Worm (Caenorhabditis elegans) whole organism, midembryonic: ENCODE results near the gene C54F6.12.

Source experiments
- T22C8.4 ChIP-seq: fragments of 200-800 bp; sonication (Bioruptor generic); IDR thresholded peaks from 2 replicates; pipeline ENCODE4 v1.3.6; 2022; ENCODE audit warnings: missing genetic modification characterization, missing compliant biosample characterization
- cog-1 ChIP-seq: sonication (generic microtip); optimal IDR thresholded peaks from 2 replicates; lab custom pipeline; 2016; ENCODE audit warnings: missing genetic modification characterization, missing compliant biosample characterization
- flt-1 ChIP-seq: fragments of 200-800 bp; sonication (Bioruptor generic); IDR thresholded peaks from 2 replicates; pipeline ENCODE4 v1.3.6; 2022; ENCODE audit warnings: missing genetic modification characterization, missing compliant biosample characterization
- ref-1 ChIP-seq: fragments of 200-800 bp; sonication (Bioruptor generic); conservative IDR thresholded peaks from 2 replicates; pipeline ENCODE4 v1.3.6; 2022; ENCODE audit warnings: missing genetic modification reagents, missing genetic modification characterization, missing compliant biosample characterization
- tab-1 ChIP-seq: fragments of 200-800 bp; sonication (Bioruptor generic); IDR thresholded peaks from 2 replicates; pipeline ENCODE4 v1.3.6; 2022; ENCODE audit warnings: missing genetic modification characterization, missing compliant biosample characterization
- ztf-23 ChIP-seq: fragments of 200-800 bp; sonication (Bioruptor generic); IDR thresholded peaks from 2 replicates; pipeline ENCODE4 v1.3.6; 2022; ENCODE audit warnings: missing genetic modification reagents, missing genetic modification characterization, missing compliant biosample characterization
- ztf-29 ChIP-seq: fragments of 200-800 bp; sonication (Bioruptor generic); IDR thresholded peaks from 2 replicates; pipeline ENCODE4 v1.3.6; 2022; ENCODE audit warnings: missing genetic modification reagents, missing genetic modification characterization, missing compliant biosample characterization

ce11 chrV:7508566-7509044 lies 29.3 kb downstream of the C54F6.12 start, which contains the start of the genes str-31 and nhr-172:
- TF ChIP-seq ztf-29 (GFP tag; lab: Robert Waterston, UW) (no peak), T22C8.4 (no peak), ztf-23 (no peak), tab-1 (GFP tag; lab: Robert Waterston, UW) (no peak), ref-1 (no peak), flt-1 (GFP tag; lab: Robert Waterston, UW) (no peak), cog-1 (no peak)
